Fruit fly (Drosophila melanogaster) whole organism, embryonic: Measurements from ENCODE around the gene Sgp.

Experiments
- Adf1 ChIP-seq: fragments of 200-800 bp; sonication (Bioruptor generic); IDR thresholded peaks from 2 replicates; pipeline ENCODE4 v1.3.6; 2022; ENCODE audit warnings: missing biosample characterization, missing genetic modification characterization
- Asciz ChIP-seq: fragments of 200-800 bp; sonication (Bioruptor generic); optimal IDR thresholded peaks from 2 replicates; lab custom pipeline; 2017; ENCODE audit warnings: missing biosample characterization, mild to moderate bottlenecking, missing genetic modification characterization, missing genetic modification reagents
- CG10209 ChIP-seq: fragments of 200-800 bp; sonication (Bioruptor generic); optimal IDR thresholded peaks from 3 replicates; lab custom pipeline; 2017; ENCODE audit warnings: missing biosample characterization, mild to moderate bottlenecking, missing genetic modification characterization, missing genetic modification reagents
- CG10431 ChIP-seq: fragments of 200-800 bp; sonication (Bioruptor generic); optimal IDR thresholded peaks from 3 replicates; lab custom pipeline; 2018; ENCODE audit warnings: missing biosample characterization, mild to moderate bottlenecking, missing genetic modification characterization
- CG11504 ChIP-seq: fragments of 200-800 bp; sonication (Bioruptor generic); optimal IDR thresholded peaks from 3 replicates; lab custom pipeline; 2019; ENCODE audit warnings: missing biosample characterization, mild to moderate bottlenecking, missing genetic modification characterization, moderate library complexity
- CG12659 ChIP-seq: fragments of 200-800 bp; sonication (Bioruptor generic); optimal IDR thresholded peaks from 3 replicates; lab custom pipeline; 2017; ENCODE audit warnings: mild to moderate bottlenecking, missing biosample characterization, missing genetic modification reagents, missing genetic modification characterization
- CG14050 ChIP-seq: fragments of 200-800 bp; sonication (Bioruptor generic); IDR thresholded peaks from 3 replicates; pipeline ENCODE4 v1.3.6; 2022; ENCODE audit warnings: missing biosample characterization, missing genetic modification characterization
- CG15073 ChIP-seq: fragments of 200-800 bp; sonication (Bioruptor generic); optimal IDR thresholded peaks from 2 replicates; lab custom pipeline; 2016; ENCODE audit warnings: missing biosample characterization, missing genetic modification characterization
- CG17359 ChIP-seq: fragments of 200-800 bp; sonication (Bioruptor generic); optimal IDR thresholded peaks from 3 replicates; lab custom pipeline; 2018; ENCODE audit warnings: missing biosample characterization, mild to moderate bottlenecking, missing genetic modification characterization, moderate library complexity
- CG17568 ChIP-seq: fragments of 200-800 bp; sonication (Bioruptor generic); optimal IDR thresholded peaks from 2 replicates; lab custom pipeline; 2018; ENCODE audit warnings: missing biosample characterization, mild to moderate bottlenecking, missing genetic modification characterization, moderate library complexity
- CG30020 ChIP-seq: fragments of 200-800 bp; optimal IDR thresholded peaks from 2 replicates; lab custom pipeline; 2019; ENCODE audit warnings: missing biosample characterization, mild to moderate bottlenecking, missing genetic modification characterization, moderate library complexity
- CG31388 ChIP-seq: fragments of 200-800 bp; sonication (Bioruptor generic); optimal IDR thresholded peaks from 2 replicates; lab custom pipeline; 2016; ENCODE audit warnings: missing biosample characterization, missing genetic modification characterization
- CG3281 ChIP-seq: fragments of 200-800 bp; sonication (Bioruptor generic); optimal IDR thresholded peaks from 3 replicates; lab custom pipeline; 2017; ENCODE audit warnings: missing biosample characterization, mild to moderate bottlenecking, missing genetic modification characterization
- CG33213 ChIP-seq: fragments of 200-800 bp; sonication (Bioruptor generic); optimal IDR thresholded peaks from 3 replicates; lab custom pipeline; 2016; ENCODE audit warnings: missing biosample characterization, missing genetic modification characterization
- CG3838 ChIP-seq: fragments of 200-800 bp; sonication (Bioruptor generic); optimal IDR thresholded peaks from 3 replicates; lab custom pipeline; 2016; ENCODE audit warnings: missing biosample characterization, missing genetic modification characterization
- CG4282 ChIP-seq: fragments of 200-800 bp; sonication (Bioruptor generic); optimal IDR thresholded peaks from 2 replicates; lab custom pipeline; 2016; ENCODE audit warnings: missing biosample characterization, missing genetic modification characterization
- CG6272 ChIP-seq: fragments of 200-800 bp; sonication (Bioruptor generic); IDR thresholded peaks from 2 replicates; pipeline ENCODE4 v1.3.6; 2022; ENCODE audit warnings: missing biosample characterization, missing genetic modification characterization
- CG6654 ChIP-seq: fragments of 200-800 bp; sonication (Bioruptor generic); optimal IDR thresholded peaks from 2 replicates; lab custom pipeline; 2017; ENCODE audit warnings: missing biosample characterization, mild to moderate bottlenecking, missing genetic modification characterization
- CG8924 ChIP-seq: fragments of 200-800 bp; optimal IDR thresholded peaks from 3 replicates; lab custom pipeline; 2019; ENCODE audit warnings: missing biosample characterization, mild to moderate bottlenecking, missing genetic modification characterization, moderate library complexity
- CG9932 ChIP-seq: fragments of 200-800 bp; sonication (Bioruptor generic); IDR thresholded peaks from 2 replicates; pipeline ENCODE4 v1.3.6; 2022; ENCODE audit warnings: missing biosample characterization, missing genetic modification characterization
- Camta ChIP-seq: fragments of 200-800 bp; sonication (Bioruptor generic); optimal IDR thresholded peaks from 2 replicates; lab custom pipeline; 2016; ENCODE audit warnings: missing biosample characterization, missing genetic modification characterization
- D19A ChIP-seq: fragments of 200-800 bp; optimal IDR thresholded peaks from 3 replicates; lab custom pipeline; 2019; ENCODE audit warnings: missing biosample characterization, mild to moderate bottlenecking, missing genetic modification characterization, moderate library complexity
- Dfd ChIP-seq, 2 experiments: fragments of >200 bp; optimal IDR thresholded peaks; 2 replicates each; lab custom pipeline; 2017; ENCODE audit warnings: missing biosample characterization in 2 of 2, missing genetic modification characterization in 2 of 2
- Doc2 ChIP-seq: fragments of 200-800 bp; sonication (Bioruptor generic); IDR thresholded peaks from 2 replicates; pipeline ENCODE4 v1.3.6; 2022; ENCODE audit warnings: missing biosample characterization, missing genetic modification characterization
- Ets97D ChIP-seq: fragments of 200-800 bp; sonication (Bioruptor generic); optimal IDR thresholded peaks from 3 replicates; lab custom pipeline; 2016; ENCODE audit warnings: missing biosample characterization, missing genetic modification characterization
- Hmr ChIP-seq: fragments of 200-800 bp; sonication (Bioruptor generic); optimal IDR thresholded peaks from 3 replicates; lab custom pipeline; 2017; ENCODE audit warnings: mild to moderate bottlenecking, missing biosample characterization, missing genetic modification reagents, missing genetic modification characterization
- Hsf ChIP-seq: fragments of 200-800 bp; sonication (Bioruptor generic); optimal IDR thresholded peaks from 3 replicates; lab custom pipeline; 2016; ENCODE audit warnings: missing biosample characterization, missing genetic modification characterization
- Max ChIP-seq: fragments of 200-800 bp; sonication (Bioruptor generic); optimal IDR thresholded peaks from 2 replicates; lab custom pipeline; 2016; ENCODE audit warnings: missing biosample characterization, mild to moderate bottlenecking, missing genetic modification characterization
- Meics ChIP-seq: fragments of 200-800 bp; sonication (Bioruptor generic); optimal IDR thresholded peaks from 2 replicates; lab custom pipeline; 2017; ENCODE audit warnings: missing biosample characterization, mild to moderate bottlenecking, missing genetic modification characterization
- Oaz ChIP-seq: fragments of 200-800 bp; sonication (Bioruptor generic); IDR thresholded peaks from 2 replicates; pipeline ENCODE4 v1.3.6; 2022; ENCODE audit warnings: missing biosample characterization, missing genetic modification characterization
- Sry-β ChIP-seq: fragments of 200-800 bp; sonication (Bioruptor generic); optimal IDR thresholded peaks from 2 replicates; lab custom pipeline; 2018; ENCODE audit warnings: missing biosample characterization, mild to moderate bottlenecking, missing genetic modification characterization, moderate library complexity
- Taf1 ChIP-seq: fragments of 200-800 bp; sonication (Bioruptor generic); IDR thresholded peaks from 2 replicates; pipeline ENCODE4 v1.3.6; 2022; ENCODE audit warnings: missing biosample characterization, missing genetic modification characterization
- abd-A ChIP-seq: fragments of 200-800 bp; sonication (Bioruptor generic); optimal IDR thresholded peaks from 3 replicates; lab custom pipeline; 2019; ENCODE audit warnings: missing biosample characterization, mild to moderate bottlenecking, missing genetic modification characterization, moderate library complexity
- az2 ChIP-seq: fragments of 200-800 bp; sonication (Bioruptor generic); optimal IDR thresholded peaks from 3 replicates; lab custom pipeline; 2016; ENCODE audit warnings: missing biosample characterization, missing genetic modification characterization
- br ChIP-seq: fragments of >200 bp; optimal IDR thresholded peaks from 2 replicates; lab custom pipeline; 2017
- btn ChIP-seq: fragments of 200-800 bp; sonication (Bioruptor generic); optimal IDR thresholded peaks from 2 replicates; lab custom pipeline; 2016; ENCODE audit warnings: missing biosample characterization, missing genetic modification characterization
- chm ChIP-seq: fragments of 200-800 bp; sonication (Bioruptor generic); IDR thresholded peaks from 2 replicates; pipeline ENCODE4 v1.3.6; 2022; ENCODE audit warnings: missing biosample characterization, missing genetic modification characterization
- dati ChIP-seq: fragments of 200-800 bp; sonication (Bioruptor generic); IDR thresholded peaks from 2 replicates; pipeline ENCODE4 v1.3.6; 2022; ENCODE audit warnings: missing biosample characterization, missing genetic modification characterization
- dmrt99B ChIP-seq: fragments of 200-800 bp; sonication (Bioruptor generic); optimal IDR thresholded peaks from 2 replicates; lab custom pipeline; 2018; ENCODE audit warnings: missing biosample characterization, mild to moderate bottlenecking, missing genetic modification characterization, moderate library complexity
- emc ChIP-seq: fragments of 200-800 bp; sonication (Bioruptor generic); optimal IDR thresholded peaks from 2 replicates; lab custom pipeline; 2016; ENCODE audit warnings: missing biosample characterization, missing genetic modification characterization
- en ChIP-seq: fragments of 200-800 bp; sonication (Bioruptor generic); optimal IDR thresholded peaks from 2 replicates; lab custom pipeline; 2016; ENCODE audit warnings: missing biosample characterization, missing genetic modification characterization
- gfzf ChIP-seq: fragments of 200-800 bp; sonication (Bioruptor generic); optimal IDR thresholded peaks from 2 replicates; lab custom pipeline; 2016; ENCODE audit warnings: missing biosample characterization, mild to moderate bottlenecking, missing genetic modification characterization, moderate library complexity
- odd ChIP-seq: fragments of 200-800 bp; sonication (Bioruptor generic); optimal IDR thresholded peaks from 2 replicates; lab custom pipeline; 2017; ENCODE audit warnings: missing biosample characterization, mild to moderate bottlenecking, missing genetic modification characterization
- org-1 ChIP-seq: fragments of 200-800 bp; sonication (Bioruptor generic); optimal IDR thresholded peaks from 2 replicates; lab custom pipeline; 2017; ENCODE audit warnings: missing biosample characterization, missing genetic modification characterization
- pita ChIP-seq: fragments of 200-800 bp; sonication (Bioruptor generic); optimal IDR thresholded peaks from 2 replicates; lab custom pipeline; 2017; ENCODE audit warnings: missing biosample characterization, mild to moderate bottlenecking, missing genetic modification characterization
- psq ChIP-seq: fragments of 200-800 bp; sonication (Bioruptor generic); optimal IDR thresholded peaks from 2 replicates; lab custom pipeline; 2017; ENCODE audit warnings: missing biosample characterization, missing genetic modification characterization
- run ChIP-seq: fragments of 200-800 bp; sonication (Bioruptor generic); optimal IDR thresholded peaks from 3 replicates; lab custom pipeline; 2018; ENCODE audit warnings: missing biosample characterization, mild to moderate bottlenecking, missing genetic modification characterization
- sens ChIP-seq: fragments of 200-800 bp; sonication (Bioruptor generic); peaks from one replicate; lab custom pipeline; 2016; ENCODE audit warnings: missing biosample characterization, missing genetic modification characterization
- seq ChIP-seq: fragments of 200-800 bp; sonication (Bioruptor generic); IDR thresholded peaks from 2 replicates; pipeline ENCODE4 v1.3.6; 2022; ENCODE audit warnings: missing biosample characterization, missing genetic modification characterization
- shn ChIP-seq: fragments of 200-800 bp; sonication (Bioruptor generic); optimal IDR thresholded peaks from 3 replicates; lab custom pipeline; 2016; ENCODE audit warnings: missing biosample characterization, missing genetic modification characterization
- slp2 ChIP-seq: fragments of 200-800 bp; sonication (Bioruptor generic); optimal IDR thresholded peaks from 2 replicates; lab custom pipeline; 2016; ENCODE audit warnings: missing biosample characterization, missing genetic modification characterization
- sna ChIP-seq: fragments of 200-800 bp; sonication (Bioruptor generic); IDR thresholded peaks from 2 replicates; pipeline ENCODE4 v1.3.6; 2022; ENCODE audit warnings: missing biosample characterization, missing genetic modification characterization; ENCODE audit not compliant: partially characterized antibody

Gene Sgp

dm6 chr2L:8514748-8515147 lies 4.7 kb upstream of the Sgp start, which contains the start of the genes CG13097 and PIG-U (continued):
- TF ChIP-seq sna, result peak; percentile 98
- TF ChIP-seq org-1 (GFP tag; lab: Kevin White, UChicago), result peak; percentile 24
- TF ChIP-seq CG4282 (GFP tag; lab: Kevin White, UChicago), result no peak
- TF ChIP-seq CG14050 (GFP tag; lab: Robert Waterston, UW), result peak; percentile 72; the same call in 2 of the 3 replicates
- TF ChIP-seq br, result no peak
- TF ChIP-seq CG17568 (GFP tag; lab: Kevin White, UChicago), result no peak
- TF ChIP-seq btn, result peak; percentile 14
- TF ChIP-seq CG30020 (tag; lab: Kevin White, UChicago), result peak; percentile 77
- TF ChIP-seq CG9932 (GFP tag; lab: Robert Waterston, UW), result peak; percentile 92
- TF ChIP-seq odd (GFP tag; lab: Kevin White, UChicago), result peak; percentile 33
- no peak for TF ChIP-seq en (GFP tag; lab: Kevin White, UChicago)
- no peak for TF ChIP-seq seq (GFP tag; lab: Robert Waterston, UW)
- TF ChIP-seq Dfd (GFP tag; optimal IDR thresholded peaks at IDR 0.05; lab: Kevin White, UChicago), result no peak
- TF ChIP-seq Oaz (GFP tag; lab: Robert Waterston, UW), result peak; percentile 46; the same call in 1 of the 2 replicates
- TF ChIP-seq slp2, result peak; percentile 13
- peak; percentile 70 for TF ChIP-seq Taf1 (GFP tag; lab: Robert Waterston, UW)
- TF ChIP-seq Max (GFP tag; lab: Kevin White, UChicago), result peak; percentile 90
- TF ChIP-seq pita, result no peak
- TF ChIP-seq CG11504, result no peak
- TF ChIP-seq abd-A (tag; lab: Kevin White, UChicago), result no peak
- peak; percentile 84 for TF ChIP-seq az2 (GFP tag; lab: Kevin White, UChicago)
- peak; percentile 78 for TF ChIP-seq Ets97D (GFP tag; lab: Kevin White, UChicago)
- no peak for TF ChIP-seq dmrt99B
- TF ChIP-seq Hsf (GFP tag; lab: Kevin White, UChicago), result peak; percentile 81
- peak; percentile 55 for TF ChIP-seq psq (GFP tag; lab: Kevin White, UChicago)
- TF ChIP-seq CG3838 (GFP tag; lab: Kevin White, UChicago), result peak; percentile 29
- peak; percentile 74 for TF ChIP-seq chm
- TF ChIP-seq D19A (tag; lab: Kevin White, UChicago), result no peak
- peak; percentile 49 for TF ChIP-seq Adf1 (GFP tag; lab: Robert Waterston, UW)
- TF ChIP-seq Asciz (GFP tag; lab: Kevin White, UChicago), result no peak
- peak; percentile 76 for TF ChIP-seq Camta (GFP tag; lab: Kevin White, UChicago)
- peak; percentile 97 for TF ChIP-seq sens (GFP tag; lab: Kevin White, UChicago)
- no peak for TF ChIP-seq dati (GFP tag; lab: Robert Waterston, UW)
- peak; percentile 67 for TF ChIP-seq shn (GFP tag; lab: Kevin White, UChicago)
- TF ChIP-seq CG8924 (tag; lab: Kevin White, UChicago), result peak; percentile 69
- TF ChIP-seq CG10431 (GFP tag; lab: Kevin White, UChicago), result peak; percentile 34
- TF ChIP-seq gfzf (GFP tag; lab: Kevin White, UChicago), result no peak
- peak; percentile 78 for TF ChIP-seq CG33213 (GFP tag; lab: Kevin White, UChicago)
- TF ChIP-seq CG12659, result peak; percentile 79
- TF ChIP-seq CG3281 (GFP tag; lab: Kevin White, UChicago), result peak; percentile 77
- TF ChIP-seq run (tag; lab: Kevin White, UChicago), result peak; percentile 24
- peak; percentile 55 for TF ChIP-seq Sry-β (GFP tag; lab: Kevin White, UChicago)
- TF ChIP-seq CG10209 (GFP tag; lab: Kevin White, UChicago), result no peak
- peak; percentile 71 for TF ChIP-seq Meics
- no peak for TF ChIP-seq Hmr (GFP tag; lab: Kevin White, UChicago)
- TF ChIP-seq CG6272 (GFP tag; lab: Robert Waterston, UW), result peak; percentile 74
- peak; percentile 49 for TF ChIP-seq CG31388
- peak; percentile 6 for TF ChIP-seq CG15073
- no peak for TF ChIP-seq emc
- no peak for TF ChIP-seq Doc2 (GFP tag; lab: Robert Waterston, UW)
- TF ChIP-seq CG6654 (GFP tag; lab: Kevin White, UChicago), result peak; percentile 31
- peak; percentile 74 for TF ChIP-seq CG17359 (tag; lab: Kevin White, UChicago)
